Fruit fly (Drosophila melanogaster) whole organism, embryonic: ENCODE measurements around the gene Pvf3.

Source experiments
- CG10147 ChIP-seq: fragments of 200-800 bp; sonication (Bioruptor generic); optimal IDR thresholded peaks from 2 replicates; lab custom pipeline; 2019; ENCODE audit warnings: missing biosample characterization, mild to moderate bottlenecking, missing genetic modification characterization, moderate library complexity
- CG10209 ChIP-seq: fragments of 200-800 bp; sonication (Bioruptor generic); optimal IDR thresholded peaks from 3 replicates; lab custom pipeline; 2017; ENCODE audit warnings: missing biosample characterization, mild to moderate bottlenecking, missing genetic modification characterization, missing genetic modification reagents
- CG10654 ChIP-seq: fragments of 200-800 bp; sonication (Bioruptor generic); optimal IDR thresholded peaks from 2 replicates; lab custom pipeline; 2016; ENCODE audit warnings: missing biosample characterization, missing genetic modification characterization
- CG10979 ChIP-seq: fragments of 200-800 bp; sonication (Bioruptor generic); optimal IDR thresholded peaks from 2 replicates; lab custom pipeline; 2018; ENCODE audit warnings: missing biosample characterization, mild to moderate bottlenecking, missing genetic modification characterization, moderate library complexity
- CG12104 ChIP-seq: fragments of 200-800 bp; sonication (Bioruptor generic); optimal IDR thresholded peaks from 3 replicates; lab custom pipeline; 2016; ENCODE audit warnings: missing biosample characterization, missing genetic modification characterization
- CG12299 ChIP-seq: fragments of 200-800 bp; sonication (Bioruptor generic); optimal IDR thresholded peaks from 2 replicates; lab custom pipeline; 2018; ENCODE audit warnings: missing biosample characterization, mild to moderate bottlenecking, missing genetic modification characterization
- CG13123 ChIP-seq: fragments of 200-800 bp; sonication (Bioruptor generic); optimal IDR thresholded peaks from 2 replicates; lab custom pipeline; 2016; ENCODE audit warnings: missing biosample characterization, missing genetic modification characterization
- CG15696 ChIP-seq: fragments of 200-800 bp; sonication (Bioruptor generic); optimal IDR thresholded peaks from 2 replicates; lab custom pipeline; 2019; ENCODE audit warnings: missing biosample characterization, mild to moderate bottlenecking, missing genetic modification characterization, moderate library complexity
- CG17612 ChIP-seq: fragments of 200-800 bp; sonication (Bioruptor generic); IDR thresholded peaks from 2 replicates; pipeline ENCODE4 v1.3.6; 2022; ENCODE audit warnings: missing biosample characterization, missing genetic modification characterization
- CG2120 ChIP-seq: fragments of 200-800 bp; sonication (Bioruptor generic); optimal IDR thresholded peaks from 3 replicates; lab custom pipeline; 2016; ENCODE audit warnings: missing biosample characterization, missing genetic modification characterization
- CG2199 ChIP-seq: fragments of 200-800 bp; sonication (Bioruptor generic); IDR thresholded peaks from 3 replicates; pipeline ENCODE4 v1.3.6; 2022; ENCODE audit warnings: missing biosample characterization, missing genetic modification characterization
- CG2712 ChIP-seq: fragments of 200-800 bp; optimal IDR thresholded peaks from 3 replicates; lab custom pipeline; 2019; ENCODE audit warnings: missing biosample characterization, mild to moderate bottlenecking, missing genetic modification characterization, moderate library complexity
- CG30403 ChIP-seq: fragments of 200-800 bp; sonication (Bioruptor generic); optimal IDR thresholded peaks from 3 replicates; lab custom pipeline; 2016; ENCODE audit warnings: missing biosample characterization, missing genetic modification characterization
- CG30431 ChIP-seq: fragments of 200-800 bp; sonication (Bioruptor generic); optimal IDR thresholded peaks from 2 replicates; lab custom pipeline; 2017; ENCODE audit warnings: missing biosample characterization, missing genetic modification characterization
- CG31224 ChIP-seq: fragments of 200-800 bp; sonication (Bioruptor generic); IDR thresholded peaks from 2 replicates; pipeline ENCODE4 v1.3.6; 2022; ENCODE audit warnings: missing biosample characterization, missing genetic modification characterization
- CG32767 ChIP-seq: fragments of 200-800 bp; sonication (Bioruptor generic); IDR thresholded peaks from 2 replicates; pipeline ENCODE4 v1.3.6; 2022; ENCODE audit warnings: missing biosample characterization, missing genetic modification characterization
- CG4404 ChIP-seq: fragments of 200-800 bp; sonication (Bioruptor generic); IDR thresholded peaks from 2 replicates; pipeline ENCODE4 v1.3.6; 2022; ENCODE audit warnings: missing biosample characterization, missing genetic modification characterization
- CG5180 ChIP-seq: fragments of 200-800 bp; sonication (Bioruptor generic); optimal IDR thresholded peaks from 3 replicates; lab custom pipeline; 2017; ENCODE audit warnings: missing biosample characterization, missing genetic modification characterization, mild to moderate bottlenecking, moderate library complexity, missing genetic modification reagents
- CG6272 ChIP-seq: fragments of 200-800 bp; sonication (Bioruptor generic); IDR thresholded peaks from 2 replicates; pipeline ENCODE4 v1.3.6; 2022; ENCODE audit warnings: missing biosample characterization, missing genetic modification characterization
- CG6854 ChIP-seq: fragments of 200-800 bp; sonication (Bioruptor generic); optimal IDR thresholded peaks from 3 replicates; lab custom pipeline; 2017; ENCODE audit warnings: missing biosample characterization, mild to moderate bottlenecking, missing genetic modification characterization
- CG9727 ChIP-seq: fragments of 200-800 bp; sonication (Bioruptor generic); optimal IDR thresholded peaks from 3 replicates; lab custom pipeline; 2017; ENCODE audit warnings: missing biosample characterization, mild to moderate bottlenecking, missing genetic modification characterization
- CG9932 ChIP-seq: fragments of 200-800 bp; sonication (Bioruptor generic); IDR thresholded peaks from 2 replicates; pipeline ENCODE4 v1.3.6; 2022; ENCODE audit warnings: missing biosample characterization, missing genetic modification characterization
- CrebB ChIP-seq: fragments of 200-800 bp; sonication (Bioruptor generic); optimal IDR thresholded peaks from 3 replicates; lab custom pipeline; 2018; ENCODE audit warnings: missing biosample characterization, mild to moderate bottlenecking, missing genetic modification characterization
- Doc2 ChIP-seq: fragments of 200-800 bp; sonication (Bioruptor generic); IDR thresholded peaks from 2 replicates; pipeline ENCODE4 v1.3.6; 2022; ENCODE audit warnings: missing biosample characterization, missing genetic modification characterization
- ERR ChIP-seq: fragments of 200-800 bp; sonication (Bioruptor generic); optimal IDR thresholded peaks from 2 replicates; lab custom pipeline; 2016; ENCODE audit warnings: missing biosample characterization, missing genetic modification characterization
- NFAT ChIP-seq: fragments of 200-800 bp; sonication (Bioruptor generic); IDR thresholded peaks from 2 replicates; pipeline ENCODE4 v1.3.6; 2022; ENCODE audit warnings: missing biosample characterization, missing genetic modification characterization
- Nf-YC ChIP-seq: fragments of 200-800 bp; optimal IDR thresholded peaks from 3 replicates; lab custom pipeline; 2019; ENCODE audit warnings: missing biosample characterization, mild to moderate bottlenecking, missing genetic modification characterization, moderate library complexity
- Optix ChIP-seq: fragments of 200-800 bp; sonication (Bioruptor generic); IDR thresholded peaks from 3 replicates; pipeline ENCODE4 v1.3.6; 2022; ENCODE audit warnings: missing biosample characterization, missing genetic modification characterization
- Rfx ChIP-seq: fragments of 200-800 bp; sonication (Bioruptor generic); IDR thresholded peaks from 2 replicates; pipeline ENCODE4 v1.3.6; 2022; ENCODE audit warnings: missing biosample characterization, missing genetic modification characterization
- Six4 ChIP-seq: fragments of 200-800 bp; sonication (Bioruptor generic); optimal IDR thresholded peaks from 2 replicates; lab custom pipeline; 2016; ENCODE audit warnings: missing biosample characterization, missing genetic modification characterization
- Xrp1 ChIP-seq: fragments of 200-800 bp; sonication (Bioruptor generic); IDR thresholded peaks from 2 replicates; pipeline ENCODE4 v1.3.6; 2022; ENCODE audit warnings: missing biosample characterization, missing genetic modification characterization
- cg ChIP-seq: fragments of 200-800 bp; sonication (Bioruptor generic); optimal IDR thresholded peaks from 3 replicates; lab custom pipeline; 2019; ENCODE audit warnings: missing biosample characterization, mild to moderate bottlenecking, missing genetic modification characterization, moderate library complexity
- exex ChIP-seq: fragments of 200-800 bp; sonication (Bioruptor generic); optimal IDR thresholded peaks from 4 replicates; lab custom pipeline; 2018; ENCODE audit warnings: missing biosample characterization, mild to moderate bottlenecking, missing genetic modification characterization, moderate library complexity
- fd64A ChIP-seq: fragments of 200-800 bp; sonication (Bioruptor generic); optimal IDR thresholded peaks from 3 replicates; lab custom pipeline; 2018; ENCODE audit warnings: missing biosample characterization, mild to moderate bottlenecking, missing genetic modification characterization
- gcm ChIP-seq: fragments of 200-800 bp; sonication (Bioruptor generic); optimal IDR thresholded peaks from 2 replicates; lab custom pipeline; 2019; ENCODE audit warnings: missing biosample characterization, mild to moderate bottlenecking, missing genetic modification characterization, moderate library complexity
- hbn ChIP-seq: fragments of 200-800 bp; sonication (Bioruptor generic); IDR thresholded peaks from 2 replicates; pipeline ENCODE4 v1.3.6; 2022; ENCODE audit warnings: missing biosample characterization, missing genetic modification characterization; ENCODE audit not compliant: partially characterized antibody
- inv ChIP-seq: fragments of 200-800 bp; sonication (Bioruptor generic); IDR thresholded peaks from 2 replicates; pipeline ENCODE4 v1.3.6; 2022; ENCODE audit warnings: missing biosample characterization, missing genetic modification characterization; ENCODE audit not compliant: partially characterized antibody
- luna ChIP-seq: fragments of 200-800 bp; sonication (Bioruptor generic); optimal IDR thresholded peaks from 2 replicates; lab custom pipeline; 2016; ENCODE audit warnings: missing biosample characterization, missing genetic modification characterization
- mirr ChIP-seq: fragments of 200-800 bp; sonication (Bioruptor generic); optimal IDR thresholded peaks from 3 replicates; lab custom pipeline; 2018; ENCODE audit warnings: missing biosample characterization, mild to moderate bottlenecking, missing genetic modification characterization
- mld ChIP-seq: fragments of 200-800 bp; sonication (Bioruptor generic); IDR thresholded peaks from 3 replicates; pipeline ENCODE4 v1.3.6; 2022; ENCODE audit warnings: missing biosample characterization, missing genetic modification characterization; ENCODE audit not compliant: partially characterized antibody
- nom ChIP-seq: fragments of 200-800 bp; sonication (Bioruptor generic); optimal IDR thresholded peaks from 2 replicates; lab custom pipeline; 2017; ENCODE audit warnings: missing biosample characterization, missing genetic modification characterization, mild to moderate bottlenecking, moderate library complexity, missing genetic modification reagents
- p53 ChIP-seq: fragments of 200-800 bp; sonication (Bioruptor generic); optimal IDR thresholded peaks from 2 replicates; lab custom pipeline; 2016; ENCODE audit warnings: missing biosample characterization, missing genetic modification characterization
- peb ChIP-seq: fragments of 200-800 bp; sonication (Bioruptor generic); IDR thresholded peaks from 2 replicates; pipeline ENCODE4 v1.3.6; 2022; ENCODE audit warnings: missing biosample characterization, missing genetic modification characterization
- repo ChIP-seq: fragments of 200-800 bp; sonication (Bioruptor generic); optimal IDR thresholded peaks from 2 replicates; lab custom pipeline; 2016; ENCODE audit warnings: missing biosample characterization, missing genetic modification characterization
- tgo ChIP-seq: fragments of 200-800 bp; sonication (Bioruptor generic); IDR thresholded peaks from 3 replicates; pipeline ENCODE4 v1.3.6; 2022; ENCODE audit warnings: missing biosample characterization, missing genetic modification characterization
- unc-4 ChIP-seq: fragments of 200-800 bp; sonication (Bioruptor generic); IDR thresholded peaks from 2 replicates; pipeline ENCODE4 v1.3.6; 2022; ENCODE audit warnings: missing biosample characterization, missing genetic modification characterization; ENCODE audit not compliant: partially characterized antibody
- unpg ChIP-seq: fragments of 200-800 bp; sonication (Bioruptor generic); optimal IDR thresholded peaks from 3 replicates; lab custom pipeline; 2018; ENCODE audit warnings: missing biosample characterization, mild to moderate bottlenecking, missing genetic modification characterization, moderate library complexity
- vvl ChIP-seq: fragments of 200-800 bp; sonication (Bioruptor generic); IDR thresholded peaks from 2 replicates; pipeline ENCODE4 v1.3.6; 2022; ENCODE audit warnings: missing biosample characterization, missing genetic modification characterization
- wek ChIP-seq: fragments of 200-800 bp; sonication (Bioruptor generic); optimal IDR thresholded peaks from 3 replicates; lab custom pipeline; 2018; ENCODE audit warnings: missing biosample characterization, mild to moderate bottlenecking, missing genetic modification characterization, moderate library complexity
- zfh2 ChIP-seq: fragments of 200-800 bp; sonication (Bioruptor generic); optimal IDR thresholded peaks from 2 replicates; lab custom pipeline; 2016; ENCODE audit warnings: missing biosample characterization, missing genetic modification characterization

Pvf3 gene

dm6 chr2L:7194351-7195037 is 37.0 kb upstream of the Pvf3 start, which contains the start of gene CG4497 (continued):
- TF ChIP-seq CG15696 (peak; percentile 94), CG5180 (GFP tag; lab: Kevin White, UChicago) (peak; percentile 39), zfh2 (GFP tag; lab: Kevin White, UChicago) (peak; percentile 98), mirr (GFP tag; lab: Kevin White, UChicago) (peak; percentile 78), unpg (peak; percentile 88), repo (GFP tag; lab: Kevin White, UChicago) (peak; percentile 93), CG30431 (peak; percentile 88), CG6854 (peak; percentile 40), CG10979 (tag; lab: Kevin White, UChicago) (peak; percentile 91), Six4 (GFP tag; lab: Kevin White, UChicago) (peak; percentile 86), CG13123 (GFP tag; lab: Kevin White, UChicago) (peak; percentile 79), CG32767 (GFP tag; lab: Robert Waterston, UW) (peak; percentile 93), CG2120 (GFP tag; lab: Kevin White, UChicago) (peak; percentile 97), CG9727 (GFP tag; lab: Kevin White, UChicago) (peak; percentile 90), exex (tag; lab: Kevin White, UChicago) (peak; percentile 26), CG17612 (peak; percentile 80), fd64A (GFP tag; lab: Kevin White, UChicago) (peak; percentile 40), CG12299 (tag; lab: Kevin White, UChicago) (peak; percentile 61), Optix (GFP tag; lab: Robert Waterston, UW) (peak; percentile 97), CG10209 (GFP tag; lab: Kevin White, UChicago) (peak; percentile 89), CG10654 (GFP tag; lab: Kevin White, UChicago) (peak; percentile 90), nom (peak; percentile 47), Doc2 (GFP tag; lab: Robert Waterston, UW) (peak; percentile 89), CG10147 (GFP tag; lab: Kevin White, UChicago) (peak; percentile 79), CG2199 (GFP tag; lab: Robert Waterston, UW) (peak; percentile 66; the same call in 2 of the 3 replicates), gcm (GFP tag; lab: Kevin White, UChicago) (peak; percentile 62), CG6272 (peak; percentile 97), wek (no peak), CrebB (peak; percentile 71), inv (GFP tag; lab: Robert Waterston, UW) (peak; percentile 90), hbn (GFP tag; lab: Robert Waterston, UW) (peak; percentile 50), CG2712 (tag; lab: Kevin White, UChicago) (peak; percentile 90), CG30403 (peak; percentile 97), CG4404 (peak; percentile 98), tgo (GFP tag; lab: Robert Waterston, UW) (peak; percentile 96), CG12104 (GFP tag; lab: Kevin White, UChicago) (peak; percentile 86), vvl (peak; percentile 93), ERR (GFP tag; lab: Kevin White, UChicago) (peak; percentile 64), CG31224 (GFP tag; lab: Robert Waterston, UW) (peak; percentile 83), CG9932 (GFP tag; lab: Robert Waterston, UW) (peak; percentile 98), Rfx (GFP tag; lab: Robert Waterston, UW) (peak; percentile 97), luna (GFP tag; lab: Kevin White, UChicago) (peak; percentile 79), Nf-YC (tag; lab: Kevin White, UChicago) (peak; percentile 81), mld (GFP tag; lab: Robert Waterston, UW) (no peak), p53 (GFP tag; lab: Kevin White, UChicago) (peak; percentile 88), Xrp1 (GFP tag; lab: Robert Waterston, UW) (peak; percentile 96), unc-4 (peak; percentile 54), peb (GFP tag; lab: Robert Waterston, UW) (peak; percentile 89), NFAT (peak; percentile 94), cg (GFP tag; lab: Kevin White, UChicago) (no peak)
